Worm (Caenorhabditis elegans) whole organism, L1 larva: Measurements from ENCODE around the gene clc-29.

Experiments
- irx-1 ChIP-seq: sonication (generic microtip); optimal IDR thresholded peaks from 2 replicates; lab custom pipeline; 2016; ENCODE audit warnings: missing genetic modification characterization, missing compliant biosample characterization
- isw-1 ChIP-seq: fragments of 200-800 bp; sonication (Bioruptor generic); IDR thresholded peaks from 2 replicates; pipeline ENCODE4 v1.3.6; 2022; ENCODE audit warnings: missing genetic modification characterization, missing compliant biosample characterization
- lin-39 ChIP-seq: fragments of 150-350 bp; optimal IDR thresholded peaks from 2 replicates; lab custom pipeline; 2014; ENCODE audit warnings: missing biosample characterization, missing genetic modification reagents, missing genetic modification characterization
- rnt-1 ChIP-seq: sonication (generic microtip); optimal IDR thresholded peaks from 2 replicates; lab custom pipeline; 2016; ENCODE audit warnings: mild to moderate bottlenecking, missing genetic modification characterization, moderate library complexity, missing compliant biosample characterization

DNA sequence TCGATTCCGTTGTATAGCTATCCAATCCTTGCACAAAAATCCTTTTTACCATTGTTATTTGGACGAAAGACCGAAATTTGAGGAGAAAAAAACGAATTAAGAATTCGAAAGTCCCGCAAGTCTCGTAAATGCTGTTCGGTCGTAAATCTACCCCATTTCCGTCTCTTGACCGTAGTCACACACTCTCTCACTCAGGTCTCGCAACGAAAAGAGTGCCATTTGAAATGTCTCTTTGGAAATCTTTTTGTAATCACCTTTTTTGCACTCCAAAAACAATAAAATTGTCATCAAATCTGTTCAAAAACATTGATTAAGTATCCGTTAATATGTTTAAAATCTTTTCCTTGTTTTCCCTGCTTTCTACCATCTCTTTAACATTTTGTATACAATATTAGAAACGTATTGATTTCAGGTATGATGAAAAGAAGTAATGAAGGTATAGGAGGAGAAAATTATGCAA lies 10.5 kb upstream of the clc-29 start, which contains the start of the genes R05D3.8 and rfp-1:
- TF ChIP-seq irx-1 (tag; lab: Kevin White, UChicago), result peak; percentile 28
- peak; percentile 79 for TF ChIP-seq rnt-1 (tag; lab: Kevin White, UChicago)
- TF ChIP-seq isw-1 (GFP tag; lab: Robert Waterston, UW), result peak; percentile 60
- TF ChIP-seq lin-39 (tag; lab: Kevin White, UChicago), result peak; percentile 44
